Fruit fly (Drosophila melanogaster): Measurements from ENCODE around the gene CG14780.
A peak's percentile ranks its signal among the peaks of the same experiment; 100 is the strongest.

The CG14780 gene

DNA sequence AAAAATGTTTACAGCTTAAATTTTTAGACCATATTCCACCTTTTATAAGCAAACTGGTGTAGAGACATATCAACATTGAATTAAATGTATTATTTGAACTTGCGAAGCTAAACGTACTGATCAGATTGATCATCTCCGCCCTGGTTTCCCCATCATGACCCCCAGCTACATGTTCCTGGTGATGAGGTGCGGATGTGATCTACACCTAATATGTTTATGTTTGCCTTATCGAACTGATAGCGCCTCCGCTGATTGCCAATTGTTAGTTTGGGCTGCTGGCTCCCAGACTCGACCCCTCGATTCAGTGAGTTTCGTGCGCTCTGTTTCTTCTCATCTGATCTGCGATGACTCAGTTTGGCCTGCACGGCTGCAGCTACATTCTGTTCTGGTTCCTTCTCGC is at the start of gene CG14780:
CG14780 (plus strand) TSS at position 301 of the 400 bp plus-strand sequence.
- no peak for TF ChIP-seq CG8478 (optimal IDR thresholded peaks at IDR 0.05)
- no peak for TF ChIP-seq Dll (optimal IDR thresholded peaks at IDR 0.05)
- no peak for TF ChIP-seq psq (optimal IDR thresholded peaks at IDR 0.05)
- TF ChIP-seq usp (GFP tag; optimal IDR thresholded peaks at IDR 0.05) = no peak
- no peak for TF ChIP-seq EcR (GFP tag; optimal IDR thresholded peaks at IDR 0.05)
- TF ChIP-seq pan (optimal IDR thresholded peaks at IDR 0.05) = no peak

- no peak for TF ChIP-seq usp (GFP tag; optimal IDR thresholded peaks at IDR 0.05)
- no peak for TF ChIP-seq Dll (optimal IDR thresholded peaks at IDR 0.05)
Measured at dm6 chrX:1452130-1452529, 20.2 kb upstream of the CG14780 start, which contains the start of gene Gr2a. Gr2a (plus strand) TSS chrX:1452430.

- TF ChIP-seq pan (optimal IDR thresholded peaks at IDR 0.05) (no peak), CG8478 (optimal IDR thresholded peaks at IDR 0.05) (no peak), psq (optimal IDR thresholded peaks at IDR 0.05) (no peak)
Measured at dm6 chrX:1454837-1455236, 17.5 kb upstream of the CG14780 start.

- TF ChIP-seq Dll (optimal IDR thresholded peaks at IDR 0.05) (no peak), usp (GFP tag; optimal IDR thresholded peaks at IDR 0.05) (no peak), pan (optimal IDR thresholded peaks at IDR 0.05) (no peak), CG8478 (optimal IDR thresholded peaks at IDR 0.05) (no peak), EcR (GFP tag; optimal IDR thresholded peaks at IDR 0.05) (no peak)
Measured at dm6 chrX:1456954-1457353, 15.4 kb upstream of the CG14780 start, which contains the start of gene CG14785. CG14785 (minus strand) TSS chrX:1457054.

DNA sequence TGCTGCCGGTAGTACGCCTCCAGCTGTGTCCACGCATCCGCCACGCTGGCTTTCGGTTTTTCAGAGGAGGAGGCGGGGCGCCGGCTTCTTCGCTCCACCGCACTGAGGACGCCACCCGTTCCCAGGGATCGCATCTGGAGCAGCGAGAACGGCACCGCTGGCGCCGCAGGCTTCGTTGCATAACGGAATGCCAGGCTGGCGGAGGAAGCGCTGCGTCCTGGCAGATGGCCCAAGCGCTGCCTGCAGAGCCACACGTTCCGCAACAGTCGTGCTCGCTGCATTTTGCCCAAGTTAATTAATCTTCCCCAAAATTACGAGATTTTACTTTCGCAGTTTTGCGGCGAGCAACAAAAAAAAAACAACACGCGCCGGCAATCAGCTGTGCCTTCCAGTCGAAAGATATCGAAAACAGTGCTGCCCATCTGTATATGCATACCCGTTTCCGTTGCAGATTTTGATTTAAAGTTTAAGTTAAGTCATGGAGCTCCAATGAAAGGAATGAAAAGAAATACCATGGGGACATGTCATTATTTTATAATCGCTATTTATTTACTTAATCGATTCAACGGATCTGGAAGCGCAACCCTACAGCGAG is 11.9 kb upstream of the CG14780 start, which contains the start of gene Lrpprc2:
Lrpprc2 (minus strand) TSS at position 340 of the 595 bp plus-strand sequence.
- TF ChIP-seq CG8478 (optimal IDR thresholded peaks at IDR 0.05) (no peak), Dll (optimal IDR thresholded peaks at IDR 0.05) (no peak)

DNA sequence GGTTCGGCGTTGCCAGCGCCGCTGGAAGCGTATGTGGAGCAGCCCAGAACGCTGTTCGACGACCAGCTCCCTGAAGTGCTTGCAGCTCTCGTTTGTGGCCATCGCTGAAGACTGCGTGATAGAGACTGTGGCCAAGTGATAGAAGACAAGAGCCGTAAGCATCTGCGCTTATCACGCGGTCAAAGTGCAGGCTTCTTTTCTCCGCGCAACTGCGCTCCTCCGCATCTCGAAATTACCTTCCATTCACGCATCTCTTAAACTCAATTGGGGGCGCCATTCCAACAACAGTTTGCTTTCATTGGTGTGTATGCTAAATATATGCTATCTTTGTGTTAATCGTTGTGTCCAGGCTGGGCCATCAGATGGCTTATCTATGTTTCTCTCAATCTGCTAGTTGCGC is 10.8 kb upstream of the CG14780 start, which contains the start of gene CG14787:
CG14787 (minus strand) TSS at position 133 of the 400 bp plus-strand sequence.
- TF ChIP-seq CG8478 (optimal IDR thresholded peaks at IDR 0.05) = no peak

dm6 chrX:1464033-1464432 is 8.3 kb upstream of the CG14780 start, which contains the start of gene Ns3:
Ns3 (minus strand) TSS chrX:1464220.
- TF ChIP-seq Dll (optimal IDR thresholded peaks at IDR 0.05) = no peak

DNA sequence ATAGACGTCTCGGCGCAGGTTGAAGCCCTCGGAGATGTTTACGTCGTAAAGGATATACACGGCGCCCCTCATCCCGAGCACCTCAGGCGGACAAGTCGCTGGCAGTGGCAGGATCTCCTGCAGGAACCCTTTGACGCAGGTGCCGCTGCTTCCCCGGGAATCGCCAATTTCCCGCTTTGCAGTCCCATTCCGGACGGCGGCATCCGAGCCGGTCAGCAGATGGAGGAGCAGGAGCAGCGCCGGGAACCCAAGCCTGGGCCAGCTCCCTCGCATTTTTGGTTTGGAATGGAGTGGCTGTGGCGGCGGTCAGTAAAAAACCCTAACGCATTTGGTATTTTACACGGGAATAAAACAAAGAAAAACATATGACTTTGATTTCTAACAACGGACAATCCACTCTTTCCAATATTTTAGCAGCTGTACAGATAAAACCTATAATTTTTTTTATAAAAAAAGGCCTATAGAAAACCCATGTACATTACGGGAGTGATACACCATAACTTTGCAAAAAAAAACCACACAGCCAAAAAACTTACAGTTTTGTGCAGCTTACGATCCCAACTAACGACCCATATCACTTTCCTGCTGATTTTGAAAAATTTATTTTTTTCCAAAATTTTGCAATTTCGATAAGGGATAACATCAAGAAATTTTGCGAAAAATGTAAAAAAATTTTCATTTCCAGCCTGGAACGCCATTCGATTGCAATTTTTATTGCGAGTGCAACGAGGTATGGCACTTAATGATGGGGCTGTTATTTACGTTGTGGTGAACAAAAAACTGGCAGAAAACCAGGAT is 6.4 kb upstream of the CG14780 start, which contains the start of the genes O-fut2 and CG14777:
O-fut2 (minus strand) TSS at position 290 of the 798 bp plus-strand sequence.
CG14777 (plus strand) TSS at position 428 of the 798 bp plus-strand sequence.
- TF ChIP-seq EcR (GFP tag; optimal IDR thresholded peaks at IDR 0.05) (no peak), psq (optimal IDR thresholded peaks at IDR 0.05) (no peak)

dm6 chrX:1466505-1467381 is 5.6 kb upstream of the CG14780 start:
- TF ChIP-seq Dll (optimal IDR thresholded peaks at IDR 0.05) = peak; percentile 53
- no peak for TF ChIP-seq pan (optimal IDR thresholded peaks at IDR 0.05)
- TF ChIP-seq usp (GFP tag; optimal IDR thresholded peaks at IDR 0.05) = no peak
- no peak for TF ChIP-seq psq (optimal IDR thresholded peaks at IDR 0.05)
- TF ChIP-seq EcR (GFP tag; optimal IDR thresholded peaks at IDR 0.05) = no peak
- TF ChIP-seq CG8478 (optimal IDR thresholded peaks at IDR 0.05) = no peak

dm6 chrX:1467382-1467592 is 5.0 kb upstream of the CG14780 start, which contains the start of gene CG14778:
CG14778 (plus strand) TSS chrX:1467493.
- TF ChIP-seq psq (optimal IDR thresholded peaks at IDR 0.05) (no peak), CG8478 (optimal IDR thresholded peaks at IDR 0.05) (no peak), usp (GFP tag; optimal IDR thresholded peaks at IDR 0.05) (no peak), pan (optimal IDR thresholded peaks at IDR 0.05) (no peak), Dll (optimal IDR thresholded peaks at IDR 0.05) (no peak), EcR (GFP tag; optimal IDR thresholded peaks at IDR 0.05) (no peak)

DNA sequence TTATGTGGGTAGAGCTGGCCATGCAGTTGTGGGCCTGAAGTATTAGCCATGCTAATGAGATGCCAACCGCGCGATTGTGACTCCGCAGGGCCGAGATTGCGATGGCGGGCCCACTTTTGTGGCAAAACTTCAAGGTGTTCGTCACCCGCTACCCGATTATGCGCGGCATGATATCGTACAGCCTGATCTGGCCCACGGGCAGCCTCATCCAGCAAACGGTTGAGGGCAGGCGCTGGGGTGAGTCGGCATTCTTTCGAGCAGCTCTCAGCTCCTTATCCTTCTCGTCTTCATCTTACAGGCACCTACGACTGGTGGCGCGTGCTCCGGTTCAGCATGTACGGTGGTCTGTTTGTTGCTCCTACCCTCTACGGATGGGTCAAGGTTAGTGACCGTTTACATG is 2.6 kb upstream of the CG14780 start, which contains the start of gene CG32808:
CG32808 (minus strand) TSS at position 101 of the 400 bp plus-strand sequence.
- TF ChIP-seq EcR (GFP tag; optimal IDR thresholded peaks at IDR 0.05) (no peak), CG8478 (optimal IDR thresholded peaks at IDR 0.05) (no peak), pan (optimal IDR thresholded peaks at IDR 0.05) (no peak), psq (optimal IDR thresholded peaks at IDR 0.05) (no peak), Dll (optimal IDR thresholded peaks at IDR 0.05) (no peak), usp (GFP tag; optimal IDR thresholded peaks at IDR 0.05) (no peak)

DNA sequence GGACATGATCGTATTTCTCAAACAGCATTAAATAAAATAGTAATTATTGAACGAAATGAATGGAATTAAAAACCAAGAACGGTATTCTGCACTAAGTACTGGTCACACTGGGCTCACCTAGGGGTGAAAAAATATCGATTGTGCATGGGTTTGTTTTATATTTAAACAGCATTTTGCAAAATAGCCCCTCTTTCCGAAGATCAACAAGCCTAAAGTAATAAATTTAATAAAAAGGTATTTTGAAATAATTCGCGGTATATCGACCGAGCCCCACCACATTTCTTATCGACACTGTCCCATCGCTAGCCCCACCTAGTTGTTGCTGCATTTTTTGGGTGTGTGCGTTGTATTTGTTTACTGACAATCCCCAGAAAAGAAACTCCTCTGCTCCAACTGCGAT is 1.8 kb upstream of the CG14780 start, which contains the start of gene pck:
pck (plus strand) TSS at position 105 of the 400 bp plus-strand sequence.
- TF ChIP-seq CG8478 (optimal IDR thresholded peaks at IDR 0.05) (no peak), pan (optimal IDR thresholded peaks at IDR 0.05) (no peak), psq (optimal IDR thresholded peaks at IDR 0.05) (no peak), EcR (GFP tag; optimal IDR thresholded peaks at IDR 0.05) (no peak)

All from whole organism.